Fruit fly (Drosophila melanogaster) whole organism, embryonic: Measurements from ENCODE around the gene FoxL1.
A peak's percentile ranks its signal among the peaks of the same experiment; 100 is the strongest.

Experiments
- Asciz ChIP-seq: fragments of 200-800 bp; sonication (Bioruptor generic); optimal IDR thresholded peaks from 2 replicates; lab custom pipeline; 2017; ENCODE audit warnings: missing biosample characterization, mild to moderate bottlenecking, missing genetic modification characterization, missing genetic modification reagents
- B-H2 ChIP-seq: fragments of 200-800 bp; sonication (Bioruptor generic); optimal IDR thresholded peaks from 2 replicates; lab custom pipeline; 2018; ENCODE audit warnings: missing biosample characterization, mild to moderate bottlenecking, missing genetic modification characterization
- CG11398 ChIP-seq: fragments of 200-800 bp; sonication (Bioruptor generic); optimal IDR thresholded peaks from 2 replicates; lab custom pipeline; 2016; ENCODE audit warnings: missing biosample characterization, missing genetic modification characterization
- CG12659 ChIP-seq: fragments of 200-800 bp; sonication (Bioruptor generic); optimal IDR thresholded peaks from 3 replicates; lab custom pipeline; 2017; ENCODE audit warnings: mild to moderate bottlenecking, missing biosample characterization, missing genetic modification reagents, missing genetic modification characterization
- CG13296 ChIP-seq: fragments of 200-800 bp; sonication (Bioruptor generic); optimal IDR thresholded peaks from 3 replicates; lab custom pipeline; 2018; ENCODE audit warnings: missing biosample characterization, mild to moderate bottlenecking, missing genetic modification characterization
- CG14441 ChIP-seq: fragments of 200-800 bp; sonication (Bioruptor generic); IDR thresholded peaks from 2 replicates; pipeline ENCODE4 v1.3.6; 2022; ENCODE audit warnings: missing biosample characterization, missing genetic modification characterization
- CG1529 ChIP-seq: fragments of 200-800 bp; sonication (Bioruptor generic); optimal IDR thresholded peaks from 3 replicates; lab custom pipeline; 2018; ENCODE audit warnings: missing biosample characterization, missing genetic modification characterization
- CG2678 ChIP-seq: fragments of 200-800 bp; sonication (Bioruptor generic); optimal IDR thresholded peaks from 3 replicates; lab custom pipeline; 2019; ENCODE audit warnings: missing biosample characterization, mild to moderate bottlenecking, missing genetic modification characterization, moderate library complexity
- CG31441 ChIP-seq: fragments of 200-800 bp; sonication (Bioruptor generic); IDR thresholded peaks from 2 replicates; pipeline ENCODE4 v1.3.6; 2022; ENCODE audit warnings: missing biosample characterization, missing genetic modification characterization
- CG32532 ChIP-seq: fragments of 200-800 bp; sonication (Bioruptor generic); IDR thresholded peaks from 2 replicates; pipeline ENCODE4 v1.3.6; 2022; ENCODE audit warnings: missing biosample characterization, missing genetic modification characterization
- CG33557 ChIP-seq: fragments of 200-800 bp; sonication (Bioruptor generic); optimal IDR thresholded peaks from 2 replicates; lab custom pipeline; 2019; ENCODE audit warnings: missing biosample characterization, mild to moderate bottlenecking, missing genetic modification characterization, moderate library complexity
- CG5180 ChIP-seq: fragments of 200-800 bp; sonication (Bioruptor generic); optimal IDR thresholded peaks from 3 replicates; lab custom pipeline; 2017; ENCODE audit warnings: missing biosample characterization, missing genetic modification characterization, mild to moderate bottlenecking, moderate library complexity, missing genetic modification reagents
- CG5953 ChIP-seq: fragments of 200-800 bp; sonication (Bioruptor generic); IDR thresholded peaks from 2 replicates; pipeline ENCODE4 v1.3.6; 2022; ENCODE audit warnings: missing biosample characterization, missing genetic modification characterization
- CG6689 ChIP-seq: fragments of 200-800 bp; sonication (Bioruptor generic); IDR thresholded peaks from 2 replicates; pipeline ENCODE4 v1.3.6; 2022; ENCODE audit warnings: missing biosample characterization, missing genetic modification characterization
- CG6813 ChIP-seq: fragments of 200-800 bp; sonication (Bioruptor generic); optimal IDR thresholded peaks from 2 replicates; lab custom pipeline; 2017; ENCODE audit warnings: missing biosample characterization, missing genetic modification characterization, mild to moderate bottlenecking, moderate library complexity, missing genetic modification reagents
- CG9437 ChIP-seq: fragments of 200-800 bp; sonication (Bioruptor generic); optimal IDR thresholded peaks from 2 replicates; lab custom pipeline; 2018; ENCODE audit warnings: missing biosample characterization, mild to moderate bottlenecking, missing genetic modification characterization
- CG9817 ChIP-seq: fragments of 200-800 bp; sonication (Bioruptor generic); optimal IDR thresholded peaks from 2 replicates; lab custom pipeline; 2018; ENCODE audit warnings: missing biosample characterization, mild to moderate bottlenecking, missing genetic modification characterization, moderate library complexity
- Chrac-16 ChIP-seq: fragments of 200-800 bp; sonication (Bioruptor generic); optimal IDR thresholded peaks from 3 replicates; lab custom pipeline; 2016; ENCODE audit warnings: missing biosample characterization, missing genetic modification characterization
- D ChIP-seq, 2 experiments: fragments of 200-800 bp in 1 of 2; fragments of >200 bp in 1 of 2; sonication (Bioruptor generic) in 1 of 2; optimal IDR thresholded peaks; 2 replicates in 1 of 2; 3 replicates in 1 of 2; lab custom pipeline; 2017; ENCODE audit warnings: mild to moderate bottlenecking in 1 of 2, missing biosample characterization in 1 of 2, missing genetic modification characterization in 1 of 2, missing genetic modification reagents in 1 of 2
- Dfd ChIP-seq, 2 experiments: fragments of >200 bp; optimal IDR thresholded peaks; 2 replicates each; lab custom pipeline; 2017; ENCODE audit warnings: missing biosample characterization in 2 of 2, missing genetic modification characterization in 2 of 2
- Ets65A ChIP-seq: fragments of 200-800 bp; sonication (Bioruptor generic); peaks from one replicate; lab custom pipeline; 2016; ENCODE audit warnings: missing biosample characterization, missing genetic modification characterization
- H15 ChIP-seq: fragments of 200-800 bp; sonication (Bioruptor generic); IDR thresholded peaks from 3 replicates; pipeline ENCODE4 v1.3.6; 2022; ENCODE audit warnings: missing biosample characterization, missing genetic modification characterization
- HmgZ ChIP-seq: fragments of 200-800 bp; sonication (Bioruptor generic); optimal IDR thresholded peaks from 2 replicates; lab custom pipeline; 2018; ENCODE audit warnings: missing biosample characterization, mild to moderate bottlenecking, missing genetic modification characterization
- Hr78 ChIP-seq, 2 experiments: fragments of 200-800 bp in 1 of 2; fragments of >200 bp in 1 of 2; sonication (Bioruptor generic) in 1 of 2; optimal IDR thresholded peaks; 2 replicates each; lab custom pipeline; 2017 to 2019; ENCODE audit warnings: missing biosample characterization in 2 of 2, missing genetic modification characterization in 2 of 2, mild to moderate bottlenecking in 1 of 2, moderate library complexity in 1 of 2
- Hsf ChIP-seq: fragments of 200-800 bp; sonication (Bioruptor generic); optimal IDR thresholded peaks from 3 replicates; lab custom pipeline; 2016; ENCODE audit warnings: missing biosample characterization, missing genetic modification characterization
- Nf-YB ChIP-seq: fragments of 200-800 bp; sonication (Bioruptor generic); optimal IDR thresholded peaks from 3 replicates; lab custom pipeline; 2019; ENCODE audit warnings: missing biosample characterization, mild to moderate bottlenecking, missing genetic modification characterization, moderate library complexity
- Oli ChIP-seq: fragments of 200-800 bp; sonication (Bioruptor generic); optimal IDR thresholded peaks from 2 replicates; lab custom pipeline; 2018; ENCODE audit warnings: missing biosample characterization, mild to moderate bottlenecking, missing genetic modification characterization, moderate library complexity
- Opbp ChIP-seq: fragments of 200-800 bp; sonication (Bioruptor generic); IDR thresholded peaks from 3 replicates; pipeline ENCODE4 v1.3.6; 2022; ENCODE audit warnings: missing biosample characterization, missing genetic modification characterization; ENCODE audit not compliant: partially characterized antibody
- Ptx1 ChIP-seq: fragments of 200-800 bp; sonication (Bioruptor generic); IDR thresholded peaks from 2 replicates; pipeline ENCODE4 v1.3.6; 2022; ENCODE audit warnings: missing biosample characterization, missing genetic modification characterization
- Vsx1 ChIP-seq: fragments of 200-800 bp; sonication (Bioruptor generic); optimal IDR thresholded peaks from 2 replicates; lab custom pipeline; 2017; ENCODE audit warnings: missing biosample characterization, mild to moderate bottlenecking, missing genetic modification characterization, missing genetic modification reagents
- abd-A ChIP-seq: fragments of 200-800 bp; sonication (Bioruptor generic); optimal IDR thresholded peaks from 3 replicates; lab custom pipeline; 2019; ENCODE audit warnings: missing biosample characterization, mild to moderate bottlenecking, missing genetic modification characterization, moderate library complexity
- amos ChIP-seq: fragments of 200-800 bp; sonication (Bioruptor generic); IDR thresholded peaks from 2 replicates; pipeline ENCODE4 v1.3.6; 2022; ENCODE audit warnings: missing biosample characterization, missing genetic modification characterization; ENCODE audit not compliant: partially characterized antibody
- dati ChIP-seq: fragments of 200-800 bp; sonication (Bioruptor generic); IDR thresholded peaks from 2 replicates; pipeline ENCODE4 v1.3.6; 2022; ENCODE audit warnings: missing biosample characterization, missing genetic modification characterization
- dmrt11E ChIP-seq: fragments of 200-800 bp; sonication (Bioruptor generic); optimal IDR thresholded peaks from 3 replicates; lab custom pipeline; 2018; ENCODE audit warnings: missing biosample characterization, mild to moderate bottlenecking, missing genetic modification characterization, moderate library complexity
- en ChIP-seq: fragments of 200-800 bp; sonication (Bioruptor generic); optimal IDR thresholded peaks from 2 replicates; lab custom pipeline; 2016; ENCODE audit warnings: missing biosample characterization, missing genetic modification characterization
- fru ChIP-seq: fragments of >200 bp; optimal IDR thresholded peaks from 2 replicates; lab custom pipeline; 2017
- gsb-n ChIP-seq: fragments of 200-800 bp; sonication (Bioruptor generic); optimal IDR thresholded peaks from 3 replicates; lab custom pipeline; 2018; ENCODE audit warnings: missing biosample characterization, mild to moderate bottlenecking, missing genetic modification characterization
- insv ChIP-seq, 2 experiments: fragments of 200-800 bp; sonication (Bioruptor generic); optimal IDR thresholded peaks; 3 replicates each; lab custom pipeline; 2016 to 2018; ENCODE audit warnings: missing biosample characterization in 2 of 2, missing genetic modification characterization in 2 of 2
- lmd ChIP-seq: fragments of 200-800 bp; sonication (Bioruptor generic); IDR thresholded peaks from 2 replicates; pipeline ENCODE4 v1.3.6; 2022; ENCODE audit warnings: missing biosample characterization, missing genetic modification characterization
- prd ChIP-seq, 3 experiments: fragments of >200 bp in 2 of 3; fragments of 200-800 bp in 1 of 3; sonication (Bioruptor generic) in 1 of 3; optimal IDR thresholded peaks in 2 of 3; IDR thresholded peaks in 1 of 3; 2 replicates in 2 of 3; 3 replicates in 1 of 3; pipeline versions ENCODE4 v1.3.6 to Lab custom; 2017 to 2022; ENCODE audit warnings: missing biosample characterization in 1 of 3, missing genetic modification characterization in 1 of 3
- shn ChIP-seq: fragments of 200-800 bp; sonication (Bioruptor generic); optimal IDR thresholded peaks from 3 replicates; lab custom pipeline; 2016; ENCODE audit warnings: missing biosample characterization, missing genetic modification characterization
- slbo ChIP-seq: fragments of 200-800 bp; sonication (Bioruptor generic); IDR thresholded peaks from 2 replicates; pipeline ENCODE4 v1.3.6; 2022; ENCODE audit warnings: missing biosample characterization, missing genetic modification characterization
- stc ChIP-seq: fragments of 200-800 bp; sonication (Bioruptor generic); IDR thresholded peaks from 2 replicates; pipeline ENCODE4 v1.3.6; 2022; ENCODE audit warnings: missing biosample characterization, missing genetic modification characterization
- sug ChIP-seq: fragments of 200-800 bp; optimal IDR thresholded peaks from 2 replicates; lab custom pipeline; 2019; ENCODE audit warnings: missing biosample characterization, mild to moderate bottlenecking, missing genetic modification characterization, moderate library complexity
- vfl ChIP-seq: fragments of 200-800 bp; sonication (Bioruptor generic); optimal IDR thresholded peaks from 2 replicates; lab custom pipeline; 2016; ENCODE audit warnings: missing biosample characterization, missing genetic modification characterization

FoxL1 gene

DNA sequence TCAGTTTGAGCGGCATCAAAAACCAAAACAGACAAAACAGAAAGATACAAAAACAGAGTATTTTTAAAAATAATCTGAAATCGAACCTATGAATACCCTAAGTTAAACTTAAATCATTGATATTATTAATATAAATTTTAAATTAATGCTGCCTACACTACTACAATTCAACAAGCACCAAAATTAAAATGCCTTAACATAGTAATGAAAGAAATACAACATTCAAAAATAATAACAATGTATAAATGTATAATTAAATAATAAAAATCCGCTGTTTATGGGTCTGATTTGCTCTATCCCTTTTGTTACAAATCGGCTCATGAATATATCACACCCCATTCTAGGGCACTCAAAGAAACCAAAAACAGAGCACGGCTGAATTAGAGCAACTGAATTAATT, 30.4 kb downstream of the FoxL1 start (continued):
- peak; percentile 42; the same call in 1 of the 2 replicates for TF ChIP-seq CG31441 (GFP tag; lab: Robert Waterston, UW)
- TF ChIP-seq lmd (GFP tag; lab: Robert Waterston, UW): 0 out of 2 replicates have a peak, but pooled peaks have one; percentile 21
- peak; percentile 36 for TF ChIP-seq CG2678 (tag; lab: Kevin White, UChicago)
- TF ChIP-seq CG9437 (GFP tag; lab: Kevin White, UChicago): peak; percentile 7

DNA sequence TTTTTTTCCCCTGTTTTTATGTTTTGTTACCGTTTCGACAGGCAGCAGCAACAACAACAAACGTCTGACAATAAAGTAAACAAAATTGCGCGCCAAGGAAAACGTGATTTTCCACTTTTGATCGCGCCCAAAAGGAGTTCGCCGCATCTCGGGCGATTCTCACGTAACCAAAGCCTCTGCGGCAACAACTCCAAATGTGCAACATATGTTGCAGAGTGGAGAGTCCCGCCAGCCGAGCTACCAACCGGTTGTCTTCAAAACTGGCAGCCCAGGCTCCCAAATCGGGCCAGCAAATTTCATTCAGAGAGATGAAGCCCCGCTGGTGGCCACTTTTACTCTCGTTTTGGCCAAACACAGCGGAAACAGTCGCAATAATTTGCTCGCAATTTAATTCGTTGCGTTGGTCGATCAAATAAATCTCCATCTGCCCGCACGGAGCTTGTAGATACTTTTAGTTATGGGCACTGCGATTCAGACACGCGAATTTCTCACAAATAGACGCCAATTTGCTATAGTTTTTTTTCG, 36.8 kb downstream of the FoxL1 start:
- TF ChIP-seq Oli (tag; lab: Kevin White, UChicago) (no peak), CG1529 (GFP tag; lab: Kevin White, UChicago) (no peak), CG5953 (GFP tag; lab: Robert Waterston, UW) (no peak), fru (lab: Kevin White, UChicago) (no peak), Asciz (GFP tag; lab: Kevin White, UChicago) (no peak), Opbp (GFP tag; lab: Robert Waterston, UW) (no peak), CG5180 (GFP tag; lab: Kevin White, UChicago) (no peak)

DNA sequence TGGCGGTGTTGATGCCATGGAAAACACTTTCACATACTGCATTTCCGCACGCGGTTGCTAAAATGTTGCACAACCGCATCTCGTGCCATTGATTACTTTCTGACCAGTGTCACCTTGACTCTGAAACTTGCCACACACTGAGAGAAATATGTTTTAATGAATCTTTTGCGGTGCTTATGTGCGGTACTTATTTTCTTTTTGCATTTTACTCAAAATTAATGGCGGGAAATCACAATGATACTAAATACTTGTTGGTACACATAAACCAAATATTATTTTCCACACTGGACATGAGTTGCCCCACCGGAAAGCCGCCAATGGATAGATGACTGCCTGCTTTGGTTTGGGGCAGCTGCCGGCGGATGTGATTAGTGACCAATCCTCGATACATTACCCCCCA, 38.1 kb downstream of the FoxL1 start:
- TF ChIP-seq Chrac-16 (GFP tag; lab: Kevin White, UChicago) (no peak), Nf-YB (no peak), D (optimal IDR thresholded peaks at IDR 0.05; lab: Kevin White, UChicago) (no peak), D (GFP tag; optimal IDR thresholded peaks at IDR 0.05; lab: Kevin White, UChicago) (no peak), insv (GFP tag; optimal IDR thresholded peaks at IDR 0.05; lab: Kevin White, UChicago) (no peak), sug (no peak), CG33557 (GFP tag; lab: Kevin White, UChicago) (no peak), abd-A (tag; lab: Kevin White, UChicago) (no peak), vfl (GFP tag; lab: Kevin White, UChicago) (no peak), B-H2 (GFP tag; lab: Kevin White, UChicago) (no peak), Ptx1 (GFP tag; lab: Robert Waterston, UW) (no peak), Hsf (GFP tag; lab: Kevin White, UChicago) (no peak), CG13296 (GFP tag; lab: Kevin White, UChicago) (no peak), amos (no peak), CG6689 (GFP tag; lab: Robert Waterston, UW) (no peak), HmgZ (tag; lab: Kevin White, UChicago) (no peak), Dfd (GFP tag; optimal IDR thresholded peaks at IDR 0.05; lab: Kevin White, UChicago) (no peak)

DNA sequence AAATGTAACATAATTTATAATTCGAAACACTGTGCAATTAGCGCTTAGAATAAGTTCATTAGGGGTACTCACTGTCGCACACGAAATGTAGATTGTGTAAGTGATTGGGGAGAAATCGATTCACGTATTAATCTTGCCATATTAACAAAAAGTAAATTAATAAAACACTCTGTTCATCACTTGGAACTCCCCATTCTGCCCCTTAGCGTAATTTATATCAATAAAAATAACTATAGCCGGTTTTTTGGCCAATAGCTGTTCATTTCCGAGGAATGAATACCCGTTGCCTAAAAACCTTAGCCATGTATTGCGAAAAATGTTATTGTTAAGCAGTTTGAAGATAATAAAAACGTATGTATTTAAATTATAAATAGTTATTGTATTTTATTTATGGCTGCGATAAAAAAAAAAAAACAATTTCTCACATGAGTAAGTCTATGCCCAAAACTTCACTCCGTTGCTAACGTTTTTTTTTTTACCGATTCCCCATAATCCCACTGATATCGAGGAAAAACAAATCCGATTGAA, 40.7 kb downstream of the FoxL1 start, which contains the start of gene Ugt305A1:
TSS of gene Ugt305A1 (plus strand) at position 478 of the 528 bp plus-strand sequence.
- TF ChIP-seq dmrt11E: no peak
- no peak for TF ChIP-seq CG9817 (tag; lab: Kevin White, UChicago)
- TF ChIP-seq gsb-n (tag; lab: Kevin White, UChicago): no peak
- TF ChIP-seq CG14441 (GFP tag; lab: Robert Waterston, UW): no peak
- TF ChIP-seq CG32532 (GFP tag; lab: Robert Waterston, UW): peak; percentile 39; the same call in 1 of the 2 replicates
- peak; percentile 61 for TF ChIP-seq Ets65A
- TF ChIP-seq H15 (GFP tag; lab: Robert Waterston, UW): no peak
- no peak for TF ChIP-seq prd (optimal IDR thresholded peaks at IDR 0.05; lab: Kevin White, UChicago)
- TF ChIP-seq prd (GFP tag; IDR thresholded peaks at IDR 0.05; lab: Robert Waterston, UW): peak; percentile 26; the same call in 1 of the 3 replicates
- 0 out of 2 replicates have a peak, but pooled peaks have one; percentile 35 for TF ChIP-seq slbo
- 0 out of 2 replicates have a peak, but pooled peaks have one; percentile 24 for TF ChIP-seq stc (GFP tag; lab: Robert Waterston, UW)
- TF ChIP-seq en (GFP tag; lab: Kevin White, UChicago): no peak
- TF ChIP-seq Vsx1: no peak
- TF ChIP-seq shn (GFP tag; lab: Kevin White, UChicago): no peak
- peak; percentile 11 for TF ChIP-seq CG12659 (GFP tag; lab: Kevin White, UChicago)
- TF ChIP-seq Hr78 (GFP tag; optimal IDR thresholded peaks at IDR 0.05; lab: Kevin White, UChicago): no peak
- no peak for TF ChIP-seq CG11398 (GFP tag; lab: Kevin White, UChicago)
- 0 out of 2 replicates have a peak, but pooled peaks have one; percentile 10 for TF ChIP-seq dati (GFP tag; lab: Robert Waterston, UW)
- no peak for TF ChIP-seq CG6813
